Worm (Caenorhabditis elegans): ENCODE data around the gene ins-14.
A peak's percentile ranks its signal among the peaks of the same experiment; 100 is the strongest.

The ins-14 gene

ce11 chrII:6736604-6737003, 9.0 kb downstream of the ins-14 start, which contains the start of gene T14B4.1:
Gene T14B4.1, plus strand, starts transcription at chrII:6736904.
- no peak for TF ChIP-seq nhr-111 (GFP tag; optimal IDR thresholded peaks at IDR 0.05)
- no peak for TF ChIP-seq lin-13 (GFP tag; optimal IDR thresholded peaks at IDR 0.05)
- TF ChIP-seq jun-1 (tag; optimal IDR thresholded peaks at IDR 0.05): no peak
- TF ChIP-seq lin-1 (GFP tag; IDR thresholded peaks at IDR 0.05): no peak
- TF ChIP-seq lin-39 (tag; optimal IDR thresholded peaks at IDR 0.05): no peak
- no peak for TF ChIP-seq mdl-1 (tag; optimal IDR thresholded peaks at IDR 0.05)
- no peak for TF ChIP-seq skn-1 (tag; optimal IDR thresholded peaks at IDR 0.05)
- TF ChIP-seq zfp-2 (tag; optimal IDR thresholded peaks at IDR 0.05): no peak
- no peak for TF ChIP-seq F10B5.3 (tag; optimal IDR thresholded peaks at IDR 0.05)
- TF ChIP-seq daf-8 (GFP tag; IDR thresholded peaks at IDR 0.05): no peak
- no peak for TF ChIP-seq zip-11 (GFP tag; IDR thresholded peaks at IDR 0.05)
- no peak for TF ChIP-seq unc-39 (tag; optimal IDR thresholded peaks at IDR 0.05)
- no peak for TF ChIP-seq ztf-7 (tag; optimal IDR thresholded peaks at IDR 0.05)
- no peak for TF ChIP-seq ceh-20 (GFP tag; IDR thresholded peaks at IDR 0.05)
- no peak for TF ChIP-seq nhr-237 (tag; optimal IDR thresholded peaks at IDR 0.05)
- no peak for TF ChIP-seq ceh-62 (tag; optimal IDR thresholded peaks at IDR 0.05)
- TF ChIP-seq lir-3 (tag; optimal IDR thresholded peaks at IDR 0.05): no peak

- TF ChIP-seq lin-38 (GFP tag; IDR thresholded peaks at IDR 0.05): peak; percentile 53
- no peak for TF ChIP-seq php-3 (GFP tag; IDR thresholded peaks at IDR 0.05)
- TF ChIP-seq aly-2 (tag; optimal IDR thresholded peaks at IDR 0.05): no peak
- TF ChIP-seq lin-1 (GFP tag; IDR thresholded peaks at IDR 0.05): no peak
- no peak for TF ChIP-seq F26F4.8 (GFP tag; conservative IDR thresholded peaks at IDR 0.05)
- TF ChIP-seq nhr-6 (tag; optimal IDR thresholded peaks at IDR 0.05): no peak
These were observed 9.5 kb downstream of the ins-14 start, which contains the start of gene mrps-18.C for ce11 chrII:6736066-6736465. Gene mrps-18.C, plus strand, starts transcription at chrII:6736203.

ce11 chrII:6734674-6735073, 10.9 kb downstream of the ins-14 start, which contains the start of gene T14B4.3:
Gene T14B4.3, plus strand, starts transcription at chrII:6734937.
- TF ChIP-seq nhr-28 (tag; optimal IDR thresholded peaks at IDR 0.05) (peak; percentile 59), unc-130 (GFP tag; optimal IDR thresholded peaks at IDR 0.05) (peak; percentile 76), lin-13 (GFP tag; optimal IDR thresholded peaks at IDR 0.05) (peak; percentile 14), mdt-29 (GFP tag; IDR thresholded peaks at IDR 0.05) (no peak), nhr-76 (tag; optimal IDR thresholded peaks at IDR 0.05) (no peak), lsy-2 (tag; optimal IDR thresholded peaks at IDR 0.05) (peak in 1 of 2 experiments; percentile 88), dpl-1 (GFP tag; optimal IDR thresholded peaks at IDR 0.05) (peak; percentile 61), mep-1 (tag; optimal IDR thresholded peaks at IDR 0.05) (peak; percentile 73), nhr-11 (tag; optimal IDR thresholded peaks at IDR 0.05) (peak; percentile 45), nhr-77 (tag; optimal IDR thresholded peaks at IDR 0.05) (peak; percentile 77), rbr-2 (tag; optimal IDR thresholded peaks at IDR 0.05) (peak; percentile 51), dmd-9 (GFP tag; IDR thresholded peaks at IDR 0.05) (no peak), zfp-2 (tag; optimal IDR thresholded peaks at IDR 0.05) (no peak), lin-38 (GFP tag; IDR thresholded peaks at IDR 0.05) (peak; percentile 97), hif-1 (tag; optimal IDR thresholded peaks at IDR 0.05) (peak in 1 of 2 experiments; percentile 77), pha-4 (GFP tag; IDR thresholded peaks at IDR 0.05) (no peak), pha-4 (tag; optimal IDR thresholded peaks at IDR 0.05) (peak; percentile 51), Y105C5A.15 (GFP tag; IDR thresholded peaks at IDR 0.05) (no peak), saeg-2 (GFP tag; IDR thresholded peaks at IDR 0.05) (no peak), hmg-1.1 (GFP tag; IDR thresholded peaks at IDR 0.05) (peak; percentile 26; the same call in 1 of the 2 replicates), nhr-6 (tag; optimal IDR thresholded peaks at IDR 0.05) (peak; percentile 75), ceh-44 (GFP tag; IDR thresholded peaks at IDR 0.05) (0 out of 2 replicates have a peak, but pooled peaks have one; percentile 27), hlh-30 (tag; optimal IDR thresholded peaks at IDR 0.05; ENCODE audit: insufficient read depth) (peak; percentile 30), dve-1 (tag; optimal IDR thresholded peaks at IDR 0.05; ENCODE audit: insufficient read depth) (peak; percentile 61), duxl-1 (tag; optimal IDR thresholded peaks at IDR 0.05; ENCODE audit: poor library complexity) (no peak), nhr-111 (GFP tag; optimal IDR thresholded peaks at IDR 0.05) (no peak), T20F7.1 (GFP tag; optimal IDR thresholded peaks at IDR 0.05) (peak; percentile 74), spr-1 (tag; optimal IDR thresholded peaks at IDR 0.05) (no peak), mxl-3 (GFP tag; optimal IDR thresholded peaks at IDR 0.05) (no peak), unc-39 (tag; optimal IDR thresholded peaks at IDR 0.05) (no peak), mes-2 (tag; optimal IDR thresholded peaks at IDR 0.05; ENCODE audit: poor library complexity, severe bottlenecking) (peak; percentile 94)
